Fruit fly (Drosophila melanogaster): ENCODE results near the gene CG13793.

The CG13793 gene

DNA sequence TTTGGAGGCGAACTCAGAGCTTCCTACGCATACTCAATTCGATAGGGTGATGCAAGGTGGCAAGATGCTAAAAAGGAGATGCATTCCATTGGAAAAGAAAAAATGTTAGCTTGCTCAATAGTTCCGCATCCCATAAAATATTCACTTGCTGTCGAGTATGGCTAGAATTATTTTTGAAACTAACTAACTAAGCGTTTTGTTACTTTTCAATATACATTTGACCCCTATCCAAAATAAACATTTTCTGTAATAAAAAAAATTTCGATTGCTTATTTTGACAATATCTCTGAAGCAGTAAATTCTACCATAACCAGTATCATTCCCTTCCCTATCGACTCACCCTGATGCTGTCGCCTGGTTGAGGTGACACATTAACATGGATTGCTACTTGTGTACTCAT lies 15.8 kb downstream of the CG13793 start (continued):
- peak; percentile 6 for TF ChIP-seq CG18619 (GFP tag; optimal IDR thresholded peaks at IDR 0.05)
- TF ChIP-seq fd3F (GFP tag; optimal IDR thresholded peaks at IDR 0.05), result peak; percentile 11
- TF ChIP-seq CG3281 (GFP tag; optimal IDR thresholded peaks at IDR 0.05), result peak; percentile 20
- TF ChIP-seq CG10321 (GFP tag; IDR thresholded peaks at IDR 0.05), result no peak
- 0 out of 2 replicates have a peak, but pooled peaks have one; percentile 22 for TF ChIP-seq CG14441 (GFP tag; IDR thresholded peaks at IDR 0.05)
- TF ChIP-seq Elba2 (GFP tag; optimal IDR thresholded peaks at IDR 0.05), result no peak
- no peak for TF ChIP-seq CG13624 (GFP tag; optimal IDR thresholded peaks at IDR 0.05)
- TF ChIP-seq Sox102F (GFP tag; optimal IDR thresholded peaks at IDR 0.05), result peak; percentile 25
- no peak for TF ChIP-seq hkb (optimal IDR thresholded peaks at IDR 0.05)
- TF ChIP-seq hkb (GFP tag; IDR thresholded peaks at IDR 0.05), result no peak; the same call in 1 of the 2 replicates
- TF ChIP-seq Fer1 (GFP tag; optimal IDR thresholded peaks at IDR 0.05), result no peak
- peak; percentile 31; the same call in 1 of the 3 replicates for TF ChIP-seq Dbx (GFP tag; IDR thresholded peaks at IDR 0.05)
- no peak for TF ChIP-seq so (GFP tag; IDR thresholded peaks at IDR 0.05)
- TF ChIP-seq Awh (GFP tag; IDR thresholded peaks at IDR 0.05), result no peak
- TF ChIP-seq pho (GFP tag; optimal IDR thresholded peaks at IDR 0.05), result peak; percentile 24
- peak; percentile 18; the same call in 1 of the 2 replicates for TF ChIP-seq CG6689 (GFP tag; IDR thresholded peaks at IDR 0.05)
- no peak for TF ChIP-seq CG15601 (tag; optimal IDR thresholded peaks at IDR 0.05)
- TF ChIP-seq grau (tag; optimal IDR thresholded peaks at IDR 0.05), result peak; percentile 57
- TF ChIP-seq E2f2 (GFP tag; IDR thresholded peaks at IDR 0.05), result no peak
- TF ChIP-seq sr (GFP tag; IDR thresholded peaks at IDR 0.05), result peak; percentile 60; the same call in 2 of the 3 replicates
- TF ChIP-seq CG15514 (GFP tag; optimal IDR thresholded peaks at IDR 0.05), result peak; percentile 7
- TF ChIP-seq CG11247 (GFP tag; IDR thresholded peaks at IDR 0.05), result peak; percentile 40; the same call in 1 of the 2 replicates
- TF ChIP-seq pita (GFP tag; optimal IDR thresholded peaks at IDR 0.05), result no peak
- TF ChIP-seq CG11504 (tag; optimal IDR thresholded peaks at IDR 0.05), result no peak
- TF ChIP-seq Oli (tag; optimal IDR thresholded peaks at IDR 0.05), result peak; percentile 26
- TF ChIP-seq CG2199 (GFP tag; IDR thresholded peaks at IDR 0.05), result no peak
- TF ChIP-seq CG9817 (tag; optimal IDR thresholded peaks at IDR 0.05), result peak; percentile 45
- peak; percentile 45 for TF ChIP-seq NfI (GFP tag; optimal IDR thresholded peaks at IDR 0.05)
- no peak for TF ChIP-seq knrl (GFP tag; IDR thresholded peaks at IDR 0.05; ENCODE audit: partially characterized antibody)
- TF ChIP-seq lab (GFP tag; optimal IDR thresholded peaks at IDR 0.05), result peak; percentile 23
- peak; percentile 46 for TF ChIP-seq CG2120 (GFP tag; optimal IDR thresholded peaks at IDR 0.05)
- peak; percentile 38; the same call in 1 of the 2 replicates for TF ChIP-seq Drgx (GFP tag; IDR thresholded peaks at IDR 0.05)
- peak in 1 of 2 experiments; percentile 42 for TF ChIP-seq dpn (GFP tag; optimal IDR thresholded peaks at IDR 0.05)
- peak; percentile 35 for TF ChIP-seq Hmr (GFP tag; optimal IDR thresholded peaks at IDR 0.05)
- TF ChIP-seq prd (optimal IDR thresholded peaks at IDR 0.05), result no peak
- peak; percentile 19; the same call in 1 of the 3 replicates for TF ChIP-seq prd (GFP tag; IDR thresholded peaks at IDR 0.05)
- TF ChIP-seq Xbp1 (GFP tag; optimal IDR thresholded peaks at IDR 0.05), result peak; percentile 8
- 0 out of 3 replicates have a peak, but pooled peaks have one; percentile 12 for TF ChIP-seq zfh1 (GFP tag; IDR thresholded peaks at IDR 0.05)
- TF ChIP-seq eve (GFP tag; optimal IDR thresholded peaks at IDR 0.05), result peak in 1 of 2 experiments; percentile 44
- TF ChIP-seq repo (GFP tag; optimal IDR thresholded peaks at IDR 0.05), result no peak
- peak; percentile 22; the same call in 1 of the 2 replicates for TF ChIP-seq H2.0 (GFP tag; IDR thresholded peaks at IDR 0.05)
- peak; percentile 10 for TF ChIP-seq zfh2 (GFP tag; optimal IDR thresholded peaks at IDR 0.05)

Data from whole organism, embryonic.